Worm (Caenorhabditis elegans) whole organism, L1 larva: ENCODE measurements around the gene rfc-1.

Source experiments
- C16A3.4 ChIP-seq: fragments of 150-350 bp; optimal IDR thresholded peaks from 2 replicates; lab custom pipeline; 2014; ENCODE audit warnings: missing biosample characterization, missing genetic modification characterization
- C34B4.2 ChIP-seq: sonication (generic microtip); optimal IDR thresholded peaks from 2 replicates; lab custom pipeline; 2017; ENCODE audit warnings: mild to moderate bottlenecking, missing genetic modification characterization, missing compliant biosample characterization
- F16B12.6 ChIP-seq: fragments of 150-350 bp; optimal IDR thresholded peaks from 2 replicates; lab custom pipeline; 2014; ENCODE audit warnings: missing biosample characterization, missing genetic modification characterization
- Y116A8C.19 ChIP-seq: sonication (generic microtip); optimal IDR thresholded peaks from 2 replicates; lab custom pipeline; 2016; ENCODE audit warnings: missing compliant biosample characterization, missing genetic modification characterization, borderline replicate concordance
- blmp-1 ChIP-seq: fragments of 150-350 bp; optimal IDR thresholded peaks from 2 replicates; lab custom pipeline; 2014; ENCODE audit warnings: missing biosample characterization, missing genetic modification characterization
- ceh-82 ChIP-seq, 3 experiments: fragments of 150-350 bp in 1 of 3; sonication (generic microtip) in 2 of 3; optimal IDR thresholded peaks; 2 replicates each; lab custom pipeline; 2014 to 2017; ENCODE audit warnings: missing biosample characterization in 3 of 3, missing genetic modification characterization in 3 of 3
- dpl-1 ChIP-seq, 3 experiments: fragments of 150-350 bp in 2 of 3; sonication (generic microtip) in 1 of 3; optimal IDR thresholded peaks; 2 replicates each; lab custom pipeline; 2014 to 2017; ENCODE audit warnings: missing biosample characterization in 3 of 3, missing genetic modification characterization in 3 of 3, missing genetic modification reagents in 3 of 3
- efl-1 ChIP-seq, 4 experiments: fragments of 150-350 bp; optimal IDR thresholded peaks in 3 of 4; peaks in 1 of 4; 1 replicate in 1 of 4; 2 replicates in 3 of 4; lab custom pipeline; 2014; ENCODE audit warnings: missing biosample characterization in 2 of 4, missing genetic modification characterization in 2 of 4, missing genetic modification reagents in 2 of 4
- efl-3 ChIP-seq: fragments of 200-800 bp; sonication (Bioruptor generic); optimal IDR thresholded peaks from 2 replicates; lab custom pipeline; 2018; ENCODE audit warnings: mild to moderate bottlenecking, missing genetic modification characterization, missing compliant biosample characterization
- egl-13 ChIP-seq: sonication (generic microtip); optimal IDR thresholded peaks from 2 replicates; lab custom pipeline; 2016; ENCODE audit warnings: missing genotype, missing genetic modification reagents, missing genetic modification characterization, missing compliant biosample characterization
- egl-27 ChIP-seq, 2 experiments: fragments of 150-350 bp in 1 of 2; sonication (generic microtip); optimal IDR thresholded peaks; 3 replicates each; lab custom pipeline; 2017 to 2018; ENCODE audit warnings: missing biosample characterization in 2 of 2, missing genetic modification characterization in 2 of 2, missing genetic modification reagents in 2 of 2
- elt-3 ChIP-seq, 6 experiments: fragments of 150-350 bp in 1 of 6; sonication (generic microtip); optimal IDR thresholded peaks; 2 replicates each; lab custom pipeline; 2017 to 2018; ENCODE audit warnings: missing biosample characterization in 6 of 6, missing genetic modification characterization in 6 of 6, inconsistent platforms in 1 of 6
- fos-1 ChIP-seq: fragments of 150-350 bp; optimal IDR thresholded peaks from 2 replicates; lab custom pipeline; 2014; ENCODE audit warnings: missing biosample characterization, missing genetic modification characterization
- hpl-2 ChIP-seq: fragments of 150-350 bp; optimal IDR thresholded peaks from 2 replicates; lab custom pipeline; 2014; ENCODE audit warnings: missing biosample characterization, missing genetic modification reagents, missing genetic modification characterization
- isw-1 ChIP-seq: fragments of 200-800 bp; sonication (Bioruptor generic); IDR thresholded peaks from 2 replicates; pipeline ENCODE4 v1.3.6; 2022; ENCODE audit warnings: missing genetic modification characterization, missing compliant biosample characterization
- lin-14 ChIP-seq: fragments of 200-800 bp; sonication (Bioruptor generic); optimal IDR thresholded peaks from 2 replicates; lab custom pipeline; 2018; ENCODE audit warnings: mild to moderate bottlenecking, missing genetic modification characterization, moderate library complexity, missing compliant biosample characterization
- lin-15B ChIP-seq: fragments of 150-350 bp; sonication (generic microtip); optimal IDR thresholded peaks from 3 replicates; lab custom pipeline; 2014; ENCODE audit warnings: missing biosample characterization, missing genetic modification characterization
- lin-35 ChIP-seq, 2 experiments: fragments of 150-350 bp; optimal IDR thresholded peaks; 2 replicates each; lab custom pipeline; 2014; ENCODE audit warnings: missing biosample characterization in 2 of 2, missing genetic modification characterization in 2 of 2, missing genetic modification reagents in 2 of 2
- lsy-2 ChIP-seq, 2 experiments: fragments of 150-350 bp; optimal IDR thresholded peaks; 2 replicates each; lab custom pipeline; 2014; ENCODE audit warnings: missing biosample characterization in 2 of 2, missing genetic modification characterization in 2 of 2
- mab-9 ChIP-seq: fragments of 200-800 bp; sonication (Bioruptor generic); IDR thresholded peaks from 2 replicates; pipeline ENCODE4 v1.3.6; 2022; ENCODE audit warnings: missing genetic modification reagents, missing genetic modification characterization, missing compliant biosample characterization
- mdl-1 ChIP-seq, 2 experiments: fragments of 150-350 bp; optimal IDR thresholded peaks; 2 replicates each; lab custom pipeline; 2014 to 2017; ENCODE audit warnings: missing biosample characterization in 2 of 2, missing genetic modification characterization in 2 of 2, inconsistent platforms in 1 of 2
- mep-1 ChIP-seq: fragments of 150-350 bp; optimal IDR thresholded peaks from 2 replicates; lab custom pipeline; 2014; ENCODE audit warnings: missing biosample characterization, missing genetic modification characterization
- nhr-20 ChIP-seq: sonication (generic microtip); optimal IDR thresholded peaks from 2 replicates; lab custom pipeline; 2016; ENCODE audit warnings: mild to moderate bottlenecking, missing genetic modification characterization, missing compliant biosample characterization
- nhr-28 ChIP-seq: fragments of 150-350 bp; optimal IDR thresholded peaks from 2 replicates; lab custom pipeline; 2014; ENCODE audit warnings: missing biosample characterization, missing genetic modification characterization
- nhr-47 ChIP-seq: sonication (generic microtip); optimal IDR thresholded peaks from 2 replicates; lab custom pipeline; 2016; ENCODE audit warnings: mild to moderate bottlenecking, missing genetic modification characterization, moderate library complexity, missing compliant biosample characterization
- nhr-84 ChIP-seq: sonication (generic microtip); optimal IDR thresholded peaks from 2 replicates; lab custom pipeline; 2017; ENCODE audit warnings: missing biosample characterization, missing genetic modification characterization
- nhr-90 ChIP-seq: sonication (generic microtip); optimal IDR thresholded peaks from 2 replicates; lab custom pipeline; 2016; ENCODE audit warnings: mild to moderate bottlenecking, missing genetic modification characterization, missing compliant biosample characterization; ENCODE audit not compliant: poor library complexity
- rnt-1 ChIP-seq: sonication (generic microtip); optimal IDR thresholded peaks from 2 replicates; lab custom pipeline; 2016; ENCODE audit warnings: mild to moderate bottlenecking, missing genetic modification characterization, moderate library complexity, missing compliant biosample characterization
- snu-23 ChIP-seq: sonication (generic microtip); optimal IDR thresholded peaks from 2 replicates; lab custom pipeline; 2016; ENCODE audit warnings: missing genetic modification characterization, missing compliant biosample characterization
- swsn-7 ChIP-seq: sonication (generic microtip); optimal IDR thresholded peaks from 2 replicates; lab custom pipeline; 2016; ENCODE audit warnings: missing genetic modification characterization, missing compliant biosample characterization
- tbx-2 ChIP-seq: sonication (generic microtip); optimal IDR thresholded peaks from 2 replicates; lab custom pipeline; 2016; ENCODE audit warnings: missing genetic modification characterization, missing compliant biosample characterization
- unc-130 ChIP-seq: fragments of 150-350 bp; optimal IDR thresholded peaks from 2 replicates; lab custom pipeline; 2017; ENCODE audit warnings: missing biosample characterization, missing genetic modification characterization, inconsistent platforms
- unc-86 ChIP-seq: sonication (generic microtip); optimal IDR thresholded peaks from 2 replicates; lab custom pipeline; 2016; ENCODE audit warnings: missing genetic modification characterization, missing compliant biosample characterization
- xbp-1 ChIP-seq: sonication (generic microtip); optimal IDR thresholded peaks from 2 replicates; lab custom pipeline; 2016; ENCODE audit warnings: missing genetic modification characterization, missing compliant biosample characterization
- ztf-11 ChIP-seq, 2 experiments: sonication (generic microtip); optimal IDR thresholded peaks; 2 replicates each; lab custom pipeline; 2016 to 2017; ENCODE audit warnings: missing genetic modification characterization in 2 of 2, missing biosample characterization in 1 of 2, missing compliant biosample characterization in 1 of 2
- ztf-4 ChIP-seq: fragments of 150-350 bp; optimal IDR thresholded peaks from 2 replicates; lab custom pipeline; 2014; ENCODE audit warnings: missing biosample characterization, missing genetic modification characterization

rfc-1 gene

DNA sequence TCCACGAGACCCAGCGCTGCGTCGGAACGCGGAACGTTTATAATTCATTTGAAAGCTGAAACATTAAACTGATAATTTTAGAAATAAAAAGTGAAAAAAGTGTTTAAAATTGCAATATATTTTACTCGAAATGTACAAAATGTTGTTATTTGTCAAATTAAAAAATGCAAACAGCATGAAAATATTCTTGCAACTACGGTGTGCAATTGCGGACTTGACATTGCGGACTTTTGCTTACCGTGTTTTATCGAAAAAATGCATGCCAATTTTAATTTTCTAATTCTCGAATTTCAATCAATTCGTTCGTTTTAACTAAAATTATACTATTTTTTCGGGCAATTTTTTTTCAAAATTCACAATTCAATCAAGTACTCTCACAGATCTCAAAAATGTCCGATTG, 33.6 kb downstream of the rfc-1 start, which contains the start of the genes R11H6.5 and ccnk-1:
TSS of gene R11H6.5 (minus strand) at position 55 of the 400 bp plus-strand sequence.
TSS of gene ccnk-1 (plus strand) at position 381 of the 400 bp plus-strand sequence.
- peak; percentile 65 for TF ChIP-seq snu-23 (GFP tag; lab: Kevin White, UChicago)
- peak; percentile 7 for TF ChIP-seq lin-15B
- TF ChIP-seq fos-1 (tag; lab: Kevin White, UChicago): peak; percentile 12
- TF ChIP-seq mdl-1 (tag; optimal IDR thresholded peaks at IDR 0.05; lab: Kevin White, UChicago): peak in 1 of 2 experiments; percentile 23
- no peak for TF ChIP-seq nhr-47 (tag; lab: Kevin White, UChicago)
- TF ChIP-seq hpl-2 (GFP tag; lab: Kevin White, UChicago): no peak
- TF ChIP-seq unc-130: peak; percentile 66
- no peak for TF ChIP-seq C34B4.2
- TF ChIP-seq F16B12.6 (tag; lab: Kevin White, UChicago): peak; percentile 85
- peak; percentile 60 for TF ChIP-seq blmp-1 (tag; lab: Kevin White, UChicago)
- no peak for TF ChIP-seq nhr-84 (tag; lab: Kevin White, UChicago)
- peak; percentile 44 for TF ChIP-seq nhr-20 (tag; lab: Kevin White, UChicago)
- TF ChIP-seq mab-9 (GFP tag; lab: Robert Waterston, UW): no peak
- peak in 2 of 6 experiments; percentile 2 to 28 for TF ChIP-seq elt-3 (tag; optimal IDR thresholded peaks at IDR 0.05; lab: Kevin White, UChicago)
- no peak for TF ChIP-seq Y116A8C.19 (tag; lab: Kevin White, UChicago)
- peak; percentile 67 for TF ChIP-seq C16A3.4 (tag; lab: Kevin White, UChicago)
- TF ChIP-seq tbx-2: peak; percentile 31
- TF ChIP-seq efl-1 (optimal IDR thresholded peaks at IDR 0.05; lab: Kevin White, UChicago): peak; percentile 60 to 61
- TF ChIP-seq efl-1 (GFP tag; optimal IDR thresholded peaks at IDR 0.05 in 1 of 2; lab: Kevin White, UChicago): peak; percentile 67 to 95
- TF ChIP-seq lin-14 (GFP tag; lab: Kevin White, UChicago): peak; percentile 56
- TF ChIP-seq lin-35 (GFP tag; optimal IDR thresholded peaks at IDR 0.05; lab: Kevin White, UChicago): peak; percentile 53 to 75
- peak; percentile 38 to 73 (median 51) for TF ChIP-seq dpl-1 (GFP tag; optimal IDR thresholded peaks at IDR 0.05; lab: Kevin White, UChicago)
- TF ChIP-seq swsn-7: peak; percentile 36
- TF ChIP-seq lsy-2 (tag; optimal IDR thresholded peaks at IDR 0.05; lab: Kevin White, UChicago): peak; percentile 97 to 99
- peak; percentile 67 for TF ChIP-seq mep-1 (tag; lab: Kevin White, UChicago)
- peak; percentile 40 for TF ChIP-seq rnt-1 (tag; lab: Kevin White, UChicago)
- TF ChIP-seq isw-1 (GFP tag; lab: Robert Waterston, UW): no peak
- TF ChIP-seq nhr-28: no peak
- TF ChIP-seq ceh-82 (tag; optimal IDR thresholded peaks at IDR 0.05; lab: Kevin White, UChicago): peak in 1 of 3 experiments; percentile 18
- TF ChIP-seq xbp-1 (tag; lab: Kevin White, UChicago): peak; percentile 20

DNA sequence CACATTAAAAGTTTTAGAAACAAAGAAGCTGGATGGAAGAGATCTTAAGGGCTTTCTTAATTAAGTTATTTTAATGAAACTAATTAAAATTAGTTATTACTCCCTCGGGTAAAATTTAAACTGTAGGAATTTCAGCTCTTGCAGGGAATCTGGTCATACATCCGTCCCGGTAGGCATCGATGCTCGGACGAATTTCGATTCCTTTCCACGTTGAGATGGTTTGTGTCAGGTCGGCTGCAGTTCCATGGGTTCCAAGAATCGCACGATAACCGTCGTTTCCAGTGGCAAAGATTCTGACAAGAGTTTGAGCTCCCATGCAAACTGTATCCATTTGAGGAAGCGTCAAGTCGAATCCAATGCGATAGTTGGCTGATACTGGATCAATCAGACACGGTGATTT, 35.0 kb downstream of the rfc-1 start:
- TF ChIP-seq efl-1 (optimal IDR thresholded peaks at IDR 0.05; lab: Kevin White, UChicago) (no peak), efl-1 (GFP tag; optimal IDR thresholded peaks at IDR 0.05 in 1 of 2; lab: Kevin White, UChicago) (peak in 1 of 2 experiments; percentile 63), C34B4.2 (no peak), tbx-2 (no peak)

DNA sequence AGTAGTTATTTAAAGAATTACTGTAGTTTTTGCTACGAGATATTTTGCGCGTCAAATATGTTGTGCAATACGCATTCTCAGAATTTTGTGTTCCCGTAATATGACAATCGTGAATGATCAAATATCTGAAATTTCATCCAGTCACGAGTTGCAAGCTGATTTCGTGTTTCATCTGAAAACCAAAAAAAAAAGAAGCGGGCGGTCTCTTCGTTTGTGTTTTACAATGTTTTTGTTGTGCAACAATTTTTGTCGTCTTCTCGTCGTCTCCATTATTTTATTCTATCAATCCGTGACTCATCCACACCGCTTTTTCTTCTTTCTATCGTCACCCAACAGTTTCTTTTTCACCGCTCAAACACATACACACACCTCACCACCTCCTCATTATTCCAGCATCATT, 36.1 kb downstream of the rfc-1 start, which contains the start of gene R11H6.4:
TSS of gene R11H6.4 (plus strand) at position 301 of the 400 bp plus-strand sequence.
- TF ChIP-seq ztf-11 (tag; optimal IDR thresholded peaks at IDR 0.05; lab: Kevin White, UChicago) (no peak), nhr-90 (tag; lab: Kevin White, UChicago) (no peak), egl-13 (tag; lab: Kevin White, UChicago) (no peak), unc-86 (tag; lab: Kevin White, UChicago) (no peak), lsy-2 (tag; optimal IDR thresholded peaks at IDR 0.05; lab: Kevin White, UChicago) (no peak), egl-27 (tag; optimal IDR thresholded peaks at IDR 0.05; lab: Kevin White, UChicago) (no peak), tbx-2 (no peak), efl-3 (no peak), ztf-4 (tag; lab: Kevin White, UChicago) (no peak)
